Worm (Caenorhabditis elegans): ENCODE data around the gene F45D3.2.

The F45D3.2 gene

DNA sequence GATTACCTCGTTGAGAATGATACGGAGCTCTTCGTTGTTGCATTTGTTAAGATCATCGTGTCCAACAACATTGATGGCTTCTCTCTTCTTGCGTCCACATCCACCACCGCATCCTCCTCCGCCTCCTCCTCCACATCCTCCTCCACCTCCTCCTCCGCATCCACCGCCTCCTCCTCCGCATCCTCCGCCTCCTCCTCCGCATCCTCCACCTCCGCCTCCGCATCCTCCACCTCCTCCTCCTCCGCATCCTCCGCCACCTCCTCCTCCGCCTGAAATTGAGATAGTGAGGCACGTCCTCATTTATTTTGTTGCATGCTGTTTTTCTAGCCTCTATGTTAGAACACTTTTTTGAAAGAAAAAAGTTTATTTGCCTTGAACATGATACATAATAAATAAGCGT is 35.0 kb downstream of the F45D3.2 start:
- TF ChIP-seq cnd-1 (tag; optimal IDR thresholded peaks at IDR 0.05) (no peak), nhr-12 (tag; optimal IDR thresholded peaks at IDR 0.05) (no peak), mls-2 (tag; optimal IDR thresholded peaks at IDR 0.05) (no peak), blmp-1 (tag; optimal IDR thresholded peaks at IDR 0.05) (no peak), sem-2 (GFP tag; optimal IDR thresholded peaks at IDR 0.05) (no peak), ceh-39 (tag; optimal IDR thresholded peaks at IDR 0.05) (no peak), nhr-28 (tag; optimal IDR thresholded peaks at IDR 0.05) (no peak), elt-1 (tag; optimal IDR thresholded peaks at IDR 0.05; ENCODE audit: borderline replicate concordance, insufficient read depth) (no peak), nhr-76 (tag; optimal IDR thresholded peaks at IDR 0.05) (no peak), ceh-43 (GFP tag; optimal IDR thresholded peaks at IDR 0.05) (no peak), hlh-1 (tag; optimal IDR thresholded peaks at IDR 0.05) (no peak), lin-13 (tag; optimal IDR thresholded peaks at IDR 0.05) (no peak), lsy-2 (tag; optimal IDR thresholded peaks at IDR 0.05) (no peak)

DNA sequence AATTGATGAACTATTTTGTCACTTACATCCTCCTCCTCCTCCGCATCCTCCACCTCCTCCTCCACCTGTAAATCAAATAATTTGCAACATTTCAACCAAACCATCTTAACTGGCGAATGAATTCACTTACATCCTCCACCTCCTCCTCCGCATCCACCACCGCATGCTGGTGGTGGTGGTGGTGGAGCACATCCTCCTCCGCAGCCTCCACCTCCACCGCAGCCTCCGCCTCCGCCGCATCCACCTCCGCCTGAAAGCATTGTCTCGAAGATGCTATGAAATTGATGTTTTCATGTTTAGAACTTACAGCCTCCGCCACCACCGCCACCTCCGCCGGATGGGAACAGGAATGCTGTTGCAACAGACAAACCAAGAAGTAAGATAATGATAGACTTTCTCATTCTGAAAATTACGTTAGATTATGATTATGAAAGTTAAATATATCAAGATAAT is 35.7 kb downstream of the F45D3.2 start, which contains the start of gene grl-23:
grl-23 (minus strand) TSS at position 403 of the 453 bp plus-strand sequence.
- TF ChIP-seq snpc-4 (tag; optimal IDR thresholded peaks at IDR 0.05) (no peak), hlh-1 (tag; optimal IDR thresholded peaks at IDR 0.05) (no peak), flh-1 (GFP tag; optimal IDR thresholded peaks at IDR 0.05) (no peak), zip-8 (tag; optimal IDR thresholded peaks at IDR 0.05) (no peak), nhr-237 (tag; optimal IDR thresholded peaks at IDR 0.05) (no peak), cnd-1 (tag; optimal IDR thresholded peaks at IDR 0.05) (no peak), blmp-1 (tag; optimal IDR thresholded peaks at IDR 0.05) (no peak)

DNA sequence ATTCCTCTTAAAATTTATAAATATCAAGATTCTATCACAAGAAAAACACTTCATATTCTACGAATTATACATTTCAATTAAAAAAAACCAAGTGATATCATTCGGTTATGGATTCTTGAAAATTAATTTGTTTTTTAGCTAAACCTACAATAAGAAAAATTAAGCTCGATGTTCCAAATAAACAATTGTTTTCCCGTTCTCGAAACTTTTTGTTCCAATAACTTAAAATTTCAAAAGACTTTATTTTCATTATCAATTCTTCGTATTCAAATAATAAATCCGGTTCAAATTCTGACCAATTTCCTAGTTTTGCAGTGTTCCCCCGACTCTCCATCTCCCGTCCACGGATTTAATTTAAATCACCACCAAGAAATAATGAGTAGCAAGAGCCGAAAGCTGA is 38.5 kb downstream of the F45D3.2 start, which contains the start of gene E02A10.3:
E02A10.3 (plus strand) TSS at position 301 of the 400 bp plus-strand sequence.
- no peak for TF ChIP-seq M03D4.4 (tag; optimal IDR thresholded peaks at IDR 0.05)
- TF ChIP-seq sem-2 (GFP tag; optimal IDR thresholded peaks at IDR 0.05): no peak
- no peak for TF ChIP-seq zip-8 (tag; optimal IDR thresholded peaks at IDR 0.05)
- no peak for TF ChIP-seq nhr-2 (tag; optimal IDR thresholded peaks at IDR 0.05)
- no peak for TF ChIP-seq nhr-76 (tag; optimal IDR thresholded peaks at IDR 0.05)
- TF ChIP-seq pha-4 (tag; optimal IDR thresholded peaks at IDR 0.05): no peak
- TF ChIP-seq elt-3 (tag; optimal IDR thresholded peaks at IDR 0.05): no peak
- TF ChIP-seq unc-62 (GFP tag; optimal IDR thresholded peaks at IDR 0.05): no peak
- TF ChIP-seq mab-5 (tag; optimal IDR thresholded peaks at IDR 0.05): no peak
- TF ChIP-seq elt-1 (tag; optimal IDR thresholded peaks at IDR 0.05; ENCODE audit: borderline replicate concordance, insufficient read depth): no peak
- no peak for TF ChIP-seq lin-32 (GFP tag; optimal IDR thresholded peaks at IDR 0.05)
- TF ChIP-seq mep-1 (tag; optimal IDR thresholded peaks at IDR 0.05): no peak
- TF ChIP-seq ham-2 (GFP tag; optimal IDR thresholded peaks at IDR 0.05): no peak
- no peak for TF ChIP-seq nhr-12 (tag; optimal IDR thresholded peaks at IDR 0.05)
- no peak for TF ChIP-seq hlh-1 (tag; optimal IDR thresholded peaks at IDR 0.05)
- no peak for TF ChIP-seq flh-1 (GFP tag; optimal IDR thresholded peaks at IDR 0.05)

DNA sequence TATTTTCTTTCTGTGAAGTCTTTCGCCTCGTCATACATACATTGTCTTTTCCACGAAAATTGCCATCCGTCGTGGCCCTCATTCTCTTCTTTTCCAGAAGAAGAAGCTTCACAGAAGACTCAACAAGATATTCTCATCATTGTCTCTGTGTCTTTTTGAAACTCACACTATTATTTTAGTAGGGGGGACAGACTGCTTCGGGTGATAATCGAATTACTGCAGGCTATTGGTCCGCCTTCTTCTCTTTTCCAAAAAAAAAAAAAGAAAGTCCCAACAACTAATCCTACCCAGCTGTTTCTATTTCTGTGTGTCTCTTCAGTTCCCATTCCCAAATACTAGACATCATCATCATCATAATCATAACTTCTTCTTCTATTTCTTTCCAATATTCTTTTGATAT is 42.6 kb downstream of the F45D3.2 start:
- no peak for TF ChIP-seq lin-32 (GFP tag; optimal IDR thresholded peaks at IDR 0.05)
- peak; percentile 94 for TF ChIP-seq ces-1 (GFP tag; optimal IDR thresholded peaks at IDR 0.05)

DNA sequence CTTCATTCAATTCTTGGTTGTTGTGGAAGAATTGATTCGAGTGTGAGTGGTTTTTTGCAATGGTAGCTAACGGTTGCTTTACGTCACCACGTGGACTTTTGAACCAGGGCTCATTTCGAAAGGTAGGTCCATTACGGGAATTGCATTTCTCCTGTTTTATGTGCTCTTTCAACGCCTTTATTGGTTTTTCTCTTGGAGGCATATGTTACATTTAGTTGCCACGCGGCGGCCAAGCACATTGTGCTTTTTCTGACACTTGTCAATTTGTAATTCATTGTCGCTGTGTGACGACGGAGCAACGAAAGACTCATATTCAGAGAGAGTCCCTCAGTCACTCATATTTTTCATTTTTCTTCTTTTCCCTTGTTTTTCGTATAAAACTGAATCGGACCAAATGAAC is 43.9 kb downstream of the F45D3.2 start:
- TF ChIP-seq zip-8 (tag; optimal IDR thresholded peaks at IDR 0.05): no peak

DNA sequence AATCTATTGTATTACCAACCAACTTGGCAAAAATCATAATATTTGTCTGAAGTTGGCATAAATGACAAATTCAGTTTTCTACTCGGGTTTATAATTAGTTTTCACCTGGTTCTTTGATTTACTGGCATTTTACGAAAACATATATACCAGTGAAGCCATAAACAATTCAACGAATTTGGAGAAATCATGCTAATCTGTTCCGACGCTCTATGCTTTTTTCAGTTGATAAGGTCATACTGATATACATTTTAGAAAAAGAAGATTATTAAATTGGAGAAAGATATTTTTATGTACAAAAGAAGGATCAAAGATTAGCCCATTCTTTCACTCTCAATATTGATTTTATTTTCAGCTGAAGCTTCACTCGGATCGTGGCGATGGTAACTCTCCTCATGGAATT is 46.0 kb downstream of the F45D3.2 start:
- no peak for TF ChIP-seq bed-3 (GFP tag; optimal IDR thresholded peaks at IDR 0.05)
- TF ChIP-seq mab-5 (tag; optimal IDR thresholded peaks at IDR 0.05): no peak
- no peak for TF ChIP-seq lin-13 (tag; optimal IDR thresholded peaks at IDR 0.05)
- TF ChIP-seq nhr-76 (tag; optimal IDR thresholded peaks at IDR 0.05): no peak
- TF ChIP-seq hlh-1 (tag; optimal IDR thresholded peaks at IDR 0.05): no peak
- no peak for TF ChIP-seq ham-2 (GFP tag; optimal IDR thresholded peaks at IDR 0.05)
- TF ChIP-seq nhr-12 (tag; optimal IDR thresholded peaks at IDR 0.05): no peak
- no peak for TF ChIP-seq zip-8 (tag; optimal IDR thresholded peaks at IDR 0.05)
- TF ChIP-seq ceh-43 (GFP tag; optimal IDR thresholded peaks at IDR 0.05): no peak
- no peak for TF ChIP-seq drap-1 (GFP tag; optimal IDR thresholded peaks at IDR 0.05)
- TF ChIP-seq ceh-39 (tag; optimal IDR thresholded peaks at IDR 0.05): no peak

Data from whole organism, mixed stage, embryonic.